Worm (Caenorhabditis elegans) whole organism, young adult: Measurements from ENCODE around the gene cpt-2.

Experiments used
- B0035.1 ChIP-seq: sonication (generic microtip); optimal IDR thresholded peaks from 2 replicates; lab custom pipeline; 2016; ENCODE audit warnings: missing genetic modification characterization, mild to moderate bottlenecking, missing compliant biosample characterization, missing genotype, missing genetic modification reagents
- D2030.7 ChIP-seq: fragments of 200-800 bp; sonication (Bioruptor generic); IDR thresholded peaks from 2 replicates; pipeline ENCODE4 v1.3.6; 2022; ENCODE audit warnings: missing genetic modification reagents, missing genetic modification characterization, missing compliant biosample characterization
- F33H1.4 ChIP-seq: fragments of 200-800 bp; sonication (Bioruptor generic); IDR thresholded peaks from 2 replicates; pipeline ENCODE4 v1.3.6; 2022; ENCODE audit warnings: missing genetic modification reagents, missing genetic modification characterization, missing compliant biosample characterization
- F39B2.1 ChIP-seq: fragments of 200-800 bp; sonication (Bioruptor generic); IDR thresholded peaks from 2 replicates; pipeline ENCODE4 v1.3.6; 2022; ENCODE audit warnings: missing genetic modification reagents, missing genetic modification characterization, missing compliant biosample characterization
- F49E8.2 ChIP-seq: sonication (generic microtip); optimal IDR thresholded peaks from 3 replicates; lab custom pipeline; 2017; ENCODE audit warnings: missing genetic modification characterization, mild to moderate bottlenecking, missing compliant biosample characterization, antibody characterized with exemption, moderate library complexity; ENCODE audit not compliant: insufficient read depth
- F57A8.1 ChIP-seq: fragments of 200-800 bp; sonication (Bioruptor generic); optimal IDR thresholded peaks from 2 replicates; lab custom pipeline; 2018; ENCODE audit warnings: mild to moderate bottlenecking, missing genetic modification characterization, moderate library complexity, missing compliant biosample characterization
- T07F8.4 ChIP-seq: sonication (generic microtip); optimal IDR thresholded peaks from 2 replicates; lab custom pipeline; 2016; ENCODE audit warnings: mild to moderate bottlenecking, missing genetic modification characterization, moderate library complexity, missing compliant biosample characterization
- Y53G8AR.9 ChIP-seq: fragments of 200-800 bp; sonication (Bioruptor generic); conservative IDR thresholded peaks from 2 replicates; pipeline ENCODE4 v1.3.6; 2022; ENCODE audit warnings: missing genetic modification reagents, missing genetic modification characterization, missing compliant biosample characterization
- ZK185.1 ChIP-seq: sonication (generic microtip); optimal IDR thresholded peaks from 2 replicates; lab custom pipeline; 2016; ENCODE audit warnings: mild to moderate bottlenecking, missing genetic modification characterization, missing compliant biosample characterization; ENCODE audit not compliant: poor library complexity, severe bottlenecking
- akir-1 ChIP-seq: fragments of 200-800 bp; sonication (Bioruptor generic); optimal IDR thresholded peaks from 2 replicates; lab custom pipeline; 2018; ENCODE audit warnings: mild to moderate bottlenecking, missing genetic modification characterization, moderate library complexity, missing compliant biosample characterization
- attf-5 ChIP-seq: fragments of 200-800 bp; sonication (Bioruptor generic); optimal IDR thresholded peaks from 2 replicates; lab custom pipeline; 2018; ENCODE audit warnings: mild to moderate bottlenecking, missing genetic modification characterization, missing compliant biosample characterization
- ccch-3 ChIP-seq: fragments of 200-800 bp; sonication (Bioruptor generic); optimal IDR thresholded peaks from 2 replicates; lab custom pipeline; 2018; ENCODE audit warnings: mild to moderate bottlenecking, missing genetic modification characterization, missing compliant biosample characterization
- cebp-2 ChIP-seq: fragments of 200-800 bp; sonication (Bioruptor generic); IDR thresholded peaks from 2 replicates; pipeline ENCODE4 v1.3.6; 2022; ENCODE audit warnings: missing genetic modification characterization, missing compliant biosample characterization
- egrh-3 ChIP-seq: fragments of 200-800 bp; sonication (Bioruptor generic); IDR thresholded peaks from 2 replicates; pipeline ENCODE4 v1.3.6; 2022; ENCODE audit warnings: missing genetic modification reagents, missing genetic modification characterization, missing compliant biosample characterization
- him-1 ChIP-seq: sonication (generic microtip); optimal IDR thresholded peaks from 2 replicates; lab custom pipeline; 2016; ENCODE audit warnings: missing genotype, missing genetic modification reagents, missing genetic modification characterization, missing compliant biosample characterization
- hmg-20 ChIP-seq: fragments of 200-800 bp; sonication (Bioruptor generic); IDR thresholded peaks from 2 replicates; pipeline ENCODE4 v1.3.6; 2022; ENCODE audit warnings: missing genetic modification reagents, missing genetic modification characterization, missing compliant biosample characterization
- hrde-1 ChIP-seq: sonication (generic microtip); optimal IDR thresholded peaks from 2 replicates; lab custom pipeline; 2016; ENCODE audit warnings: missing genetic modification characterization, mild to moderate bottlenecking, missing compliant biosample characterization, moderate library complexity, missing genotype, missing genetic modification reagents, borderline replicate concordance
- hsf-1 ChIP-seq: fragments of 200-800 bp; sonication (Bioruptor generic); IDR thresholded peaks from 2 replicates; pipeline ENCODE4 v1.3.6; 2022; ENCODE audit warnings: missing genetic modification reagents, missing genetic modification characterization, missing compliant biosample characterization
- lag-1 ChIP-seq: fragments of 200-800 bp; sonication (Bioruptor generic); IDR thresholded peaks from 2 replicates; pipeline ENCODE4 v1.3.6; 2022; ENCODE audit warnings: missing genetic modification reagents, missing genetic modification characterization, missing compliant biosample characterization
- let-526 ChIP-seq: fragments of 200-800 bp; sonication (Bioruptor generic); IDR thresholded peaks from 2 replicates; pipeline ENCODE4 v1.3.6; 2022; ENCODE audit warnings: missing genetic modification reagents, missing genetic modification characterization, missing compliant biosample characterization
- lin-35 ChIP-seq, 3 experiments: fragments of 150-350 bp in 2 of 3; sonication (generic microtip) in 1 of 3; optimal IDR thresholded peaks; 2 replicates each; lab custom pipeline; 2014 to 2018; ENCODE audit warnings: missing biosample characterization in 3 of 3, missing genetic modification characterization in 3 of 3, missing genetic modification reagents in 3 of 3
- mel-28 ChIP-seq: sonication (generic microtip); optimal IDR thresholded peaks from 2 replicates; lab custom pipeline; 2016; ENCODE audit warnings: borderline replicate concordance, mild to moderate bottlenecking, missing genetic modification characterization, missing compliant biosample characterization
- mes-4 ChIP-seq: sonication (generic microtip); optimal IDR thresholded peaks from 2 replicates; lab custom pipeline; 2016; ENCODE audit warnings: missing genotype, missing genetic modification characterization, missing compliant biosample characterization
- nfyb-1 ChIP-seq: fragments of 200-800 bp; sonication (Bioruptor generic); IDR thresholded peaks from 2 replicates; pipeline ENCODE4 v1.3.6; 2022; ENCODE audit warnings: missing genetic modification reagents, missing genetic modification characterization, missing compliant biosample characterization
- nhr-90 ChIP-seq: sonication (generic microtip); optimal IDR thresholded peaks from 2 replicates; lab custom pipeline; 2016; ENCODE audit warnings: missing genotype, mild to moderate bottlenecking, missing genetic modification characterization, missing compliant biosample characterization
- rpc-1 ChIP-seq, 2 experiments: fragments of 150-350 bp in 1 of 2; sonication (generic microtip) in 1 of 2; optimal IDR thresholded peaks; 2 replicates each; lab custom pipeline; 2014 to 2018; ENCODE audit warnings: missing biosample characterization in 1 of 2, missing genetic modification characterization in 1 of 2, missing genetic modification reagents in 1 of 2, missing genotype in 1 of 2
- sea-2 ChIP-seq: fragments of 200-800 bp; sonication (Bioruptor generic); IDR thresholded peaks from 2 replicates; pipeline ENCODE4 v1.3.6; 2022; ENCODE audit warnings: missing genetic modification characterization, missing compliant biosample characterization
- snpc-1.1 ChIP-seq: sonication (generic microtip); optimal IDR thresholded peaks from 2 replicates; lab custom pipeline; 2017; ENCODE audit warnings: missing genetic modification characterization, mild to moderate bottlenecking, missing compliant biosample characterization, antibody characterized with exemption, moderate library complexity, missing genotype, missing genetic modification reagents; ENCODE audit not compliant: insufficient read depth
- somi-1 ChIP-seq: fragments of 200-800 bp; sonication (Bioruptor generic); optimal IDR thresholded peaks from 2 replicates; lab custom pipeline; 2018; ENCODE audit warnings: mild to moderate bottlenecking, missing genetic modification characterization, missing compliant biosample characterization
- tbp1 ChIP-seq: fragments of 200-800 bp; sonication (Bioruptor generic); optimal IDR thresholded peaks from 2 replicates; lab custom pipeline; 2018; ENCODE audit warnings: mild to moderate bottlenecking, missing genetic modification characterization, missing compliant biosample characterization
- unc-130 ChIP-seq: sonication (generic microtip); optimal IDR thresholded peaks from 2 replicates; lab custom pipeline; 2016; ENCODE audit warnings: missing genetic modification reagents, missing genetic modification characterization, missing compliant biosample characterization
- zfh-2 ChIP-seq: fragments of 200-800 bp; sonication (Bioruptor generic); conservative IDR thresholded peaks from 2 replicates; pipeline ENCODE4 v1.3.6; 2022; ENCODE audit warnings: missing genetic modification reagents, missing genetic modification characterization, missing compliant biosample characterization
- ztf-6 ChIP-seq: fragments of 200-800 bp; sonication (Bioruptor generic); IDR thresholded peaks from 2 replicates; pipeline ENCODE4 v1.3.6; 2022; ENCODE audit warnings: missing genetic modification reagents, missing genetic modification characterization, missing compliant biosample characterization

cpt-2 gene

ce11 chrIV:11225206-11225605 lies 45.8 kb downstream of the cpt-2 start, which contains the start of gene col-125:
col-125 (plus strand) TSS chrIV:11225506.
- TF ChIP-seq mes-4 (tag; lab: Kevin White, UChicago) = no peak
- no peak for TF ChIP-seq ztf-6 (GFP tag; lab: Robert Waterston, UW)
- TF ChIP-seq T07F8.4 = no peak
- no peak for TF ChIP-seq hsf-1 (GFP tag; lab: Robert Waterston, UW)
- no peak for TF ChIP-seq cebp-2
- no peak for TF ChIP-seq lag-1 (GFP tag; lab: Robert Waterston, UW)
- TF ChIP-seq let-526 (GFP tag; lab: Robert Waterston, UW) = no peak
- TF ChIP-seq hmg-20 (GFP tag; lab: Robert Waterston, UW) = no peak
- no peak for TF ChIP-seq him-1 (tag; lab: Kevin White, UChicago)
- no peak for TF ChIP-seq ccch-3 (GFP tag; lab: Kevin White, UChicago)
- TF ChIP-seq D2030.7 (GFP tag; lab: Robert Waterston, UW) = no peak
- TF ChIP-seq zfh-2 (GFP tag; lab: Robert Waterston, UW) = no peak
- no peak for TF ChIP-seq F33H1.4
- no peak for TF ChIP-seq Y53G8AR.9
- no peak for TF ChIP-seq rpc-1 (optimal IDR thresholded peaks at IDR 0.05; lab: Kevin White, UChicago)
- TF ChIP-seq rpc-1 (tag; optimal IDR thresholded peaks at IDR 0.05; lab: Kevin White, UChicago) = no peak
- no peak for TF ChIP-seq lin-35 (GFP tag; optimal IDR thresholded peaks at IDR 0.05; lab: Kevin White, UChicago)
- TF ChIP-seq egrh-3 = no peak
- no peak for TF ChIP-seq F49E8.2 (tag; lab: Kevin White, UChicago)
- TF ChIP-seq snpc-1.1 (tag; lab: Kevin White, UChicago) = no peak
- TF ChIP-seq, all 124 proteins: peak for 0

ce11 chrIV:11225715-11226475 lies 46.5 kb downstream of the cpt-2 start:
- TF ChIP-seq egrh-3 (peak; percentile 96), cebp-2 (0 out of 2 replicates have a peak, but pooled peaks have one; percentile 5)

ce11 chrIV:11226545-11226944 lies 47.1 kb downstream of the cpt-2 start:
- no peak for TF ChIP-seq let-526 (GFP tag; lab: Robert Waterston, UW)
- TF ChIP-seq ZK185.1 (tag; lab: Kevin White, UChicago) = no peak
- no peak for TF ChIP-seq mel-28 (tag; lab: Kevin White, UChicago)
- TF ChIP-seq F57A8.1 = no peak
- no peak for TF ChIP-seq rpc-1 (optimal IDR thresholded peaks at IDR 0.05; lab: Kevin White, UChicago)
- no peak for TF ChIP-seq rpc-1 (tag; optimal IDR thresholded peaks at IDR 0.05; lab: Kevin White, UChicago)
- TF ChIP-seq egrh-3 = no peak
- TF ChIP-seq F33H1.4 = no peak
- TF ChIP-seq sea-2 = no peak
- TF ChIP-seq nfyb-1 (GFP tag; lab: Robert Waterston, UW) = no peak
- TF ChIP-seq tbp1 = no peak
- TF ChIP-seq B0035.1 (tag; lab: Kevin White, UChicago) = no peak
- no peak for TF ChIP-seq zfh-2 (GFP tag; lab: Robert Waterston, UW)
- TF ChIP-seq akir-1 (GFP tag; lab: Kevin White, UChicago) = no peak
- no peak for TF ChIP-seq T07F8.4
- no peak for TF ChIP-seq somi-1 (GFP tag; lab: Kevin White, UChicago)
- no peak for TF ChIP-seq hrde-1 (tag; lab: Kevin White, UChicago)
- TF ChIP-seq F39B2.1 (GFP tag; lab: Robert Waterston, UW) = no peak
- TF ChIP-seq attf-5 (GFP tag; lab: Kevin White, UChicago) = no peak
- TF ChIP-seq unc-130 = no peak
- TF ChIP-seq nhr-90 (tag; lab: Kevin White, UChicago) = no peak
